Worm (Caenorhabditis elegans) whole organism, early embryonic: ENCODE results near the gene dnj-13.

Experiments
- ama-1 ChIP-seq: fragments of 150-350 bp; optimal IDR thresholded peaks from 2 replicates; lab custom pipeline; 2014
- ceh-36 ChIP-seq: sonication (generic microtip); optimal IDR thresholded peaks from 2 replicates; lab custom pipeline; 2016; ENCODE audit warnings: missing genetic modification characterization, inconsistent platforms, missing compliant biosample characterization
- flt-1 ChIP-seq: fragments of 200-800 bp; sonication (Bioruptor generic); IDR thresholded peaks from 2 replicates; pipeline ENCODE4 v1.3.6; 2022; ENCODE audit warnings: missing genetic modification characterization, missing compliant biosample characterization
- pes-1 ChIP-seq: fragments of 200-800 bp; sonication (Bioruptor generic); IDR thresholded peaks from 2 replicates; pipeline ENCODE4 v1.3.6; 2022; ENCODE audit warnings: missing genetic modification reagents, missing genetic modification characterization, missing compliant biosample characterization
- sea-1 ChIP-seq: fragments of 200-800 bp; sonication (Bioruptor generic); conservative IDR thresholded peaks from 2 replicates; pipeline ENCODE4 v1.3.6; 2022; ENCODE audit warnings: missing genetic modification characterization, missing compliant biosample characterization
- tbx-37 ChIP-seq: fragments of 200-800 bp; sonication (Bioruptor generic); conservative IDR thresholded peaks from 2 replicates; pipeline ENCODE4 v1.3.6; 2022; ENCODE audit warnings: missing genetic modification reagents, missing genetic modification characterization, missing compliant biosample characterization

DNA sequence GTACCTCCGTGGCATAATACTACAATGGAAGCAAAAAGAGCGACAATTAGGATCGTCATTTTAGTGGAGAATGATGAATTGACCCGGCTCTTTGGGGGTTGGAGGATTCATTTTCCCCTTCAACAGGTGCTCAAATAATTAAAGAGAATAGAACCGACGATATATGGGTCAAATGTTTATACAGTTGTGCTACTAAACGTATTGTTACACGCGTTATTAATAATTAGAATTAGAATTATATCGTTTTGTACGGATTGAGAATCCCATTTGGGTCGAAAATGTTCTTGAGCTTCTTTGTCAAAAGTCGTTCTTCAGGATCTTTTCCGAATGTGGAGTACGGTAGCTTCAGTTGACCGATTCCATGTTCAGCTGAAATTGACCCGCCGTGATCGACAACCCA is 6.8 kb upstream of the dnj-13 start, which contains the start of gene Y62F5A.9:
- TF ChIP-seq flt-1 (no peak), tbx-37 (GFP tag; lab: Robert Waterston, UW) (no peak), sea-1 (no peak), pes-1 (no peak), ceh-36 (tag; lab: Kevin White, UChicago) (no peak), ama-1 (lab: Kevin White, UChicago) (no peak)
